Worm (Caenorhabditis elegans): ENCODE measurements around the gene ptp-5.1.

DNA sequence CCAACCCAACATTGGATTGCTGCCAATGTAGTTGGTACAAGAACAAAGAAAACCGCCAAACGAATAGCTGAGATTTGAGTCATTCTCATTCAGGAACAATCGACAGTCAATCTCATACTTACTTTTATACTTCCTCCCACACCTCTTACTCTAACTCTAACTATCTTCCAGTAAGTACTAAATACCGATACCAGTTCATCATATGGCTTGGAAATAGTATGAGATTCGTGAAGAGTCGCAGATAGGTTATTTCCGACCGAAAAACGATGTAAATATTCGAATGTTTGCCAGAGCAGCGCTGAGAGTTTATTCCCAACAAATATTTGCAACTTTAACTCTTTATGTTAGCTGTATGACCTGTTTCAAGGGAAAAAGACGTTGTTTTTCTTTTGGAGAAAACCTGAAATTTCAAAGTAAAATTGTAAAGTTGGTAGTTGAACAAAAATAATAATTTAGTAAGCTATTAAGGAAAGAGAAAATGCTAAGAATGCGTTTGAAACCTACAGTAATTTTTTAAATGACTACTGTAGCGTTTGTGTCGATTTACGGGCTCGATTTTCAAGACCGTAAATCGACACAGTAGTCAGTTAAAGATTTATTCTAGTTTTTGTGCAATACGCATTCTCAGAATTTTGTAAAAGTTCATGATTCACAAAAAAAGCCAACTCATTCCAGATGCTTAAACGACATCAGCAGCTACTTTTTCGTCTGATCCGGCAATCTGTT is 20.5 kb downstream of the ptp-5.1 start, which contains the start of the genes W03F8.6 and mtrf-1L:
- no peak for TF ChIP-seq cog-1 (tag; optimal IDR thresholded peaks at IDR 0.05)
- no peak for TF ChIP-seq flt-1 (GFP tag; IDR thresholded peaks at IDR 0.05)
- no peak for TF ChIP-seq med-1 (GFP tag; optimal IDR thresholded peaks at IDR 0.05; ENCODE audit: insufficient read depth)
